Worm (Caenorhabditis elegans) whole organism, L3 larva: Measurements from ENCODE around the gene C14A4.13.

ENCODE experiments used
- R02D3.7 ChIP-seq: fragments of 150-350 bp; optimal IDR thresholded peaks from 2 replicates; lab custom pipeline; 2014; ENCODE audit warnings: missing biosample characterization, missing genetic modification characterization
- ZK546.5 ChIP-seq: sonication (generic microtip); optimal IDR thresholded peaks from 2 replicates; lab custom pipeline; 2017; ENCODE audit warnings: missing biosample characterization, missing genetic modification characterization
- aly-2 ChIP-seq: fragments of 150-350 bp; optimal IDR thresholded peaks from 2 replicates; lab custom pipeline; 2014; ENCODE audit warnings: missing biosample characterization, missing genetic modification characterization
- ama-1 ChIP-seq: fragments of 150-350 bp; optimal IDR thresholded peaks from 2 replicates; lab custom pipeline; 2018
- ceh-16 ChIP-seq: sonication (generic microtip); optimal IDR thresholded peaks from 2 replicates; lab custom pipeline; 2017; ENCODE audit warnings: missing biosample characterization, missing genetic modification characterization
- ceh-82 ChIP-seq: fragments of 150-350 bp; optimal IDR thresholded peaks from 2 replicates; lab custom pipeline; 2014; ENCODE audit warnings: missing biosample characterization, missing genetic modification characterization
- ceh-9 ChIP-seq: sonication (generic microtip); optimal IDR thresholded peaks from 2 replicates; lab custom pipeline; 2018; ENCODE audit warnings: missing biosample characterization, missing genetic modification characterization
- daf-12 ChIP-seq: fragments of 150-350 bp; optimal IDR thresholded peaks from 2 replicates; lab custom pipeline; 2014; ENCODE audit warnings: missing biosample characterization, missing genetic modification reagents, missing genetic modification characterization
- elt-1 ChIP-seq: fragments of 150-350 bp; optimal IDR thresholded peaks from 2 replicates; lab custom pipeline; 2014; ENCODE audit warnings: missing biosample characterization, missing genetic modification characterization
- elt-2 ChIP-seq: sonication (generic microtip); optimal IDR thresholded peaks from 2 replicates; lab custom pipeline; 2016; ENCODE audit warnings: missing genetic modification reagents, mild to moderate bottlenecking, missing genetic modification characterization, missing compliant biosample characterization
- elt-3 ChIP-seq, 3 experiments: fragments of 150-350 bp in 1 of 3; sonication (generic microtip) in 2 of 3; optimal IDR thresholded peaks; 2 replicates in 2 of 3; 4 replicates in 1 of 3; lab custom pipeline; 2014 to 2017; ENCODE audit warnings: missing biosample characterization in 3 of 3, missing genetic modification characterization in 3 of 3
- fkh-10 ChIP-seq: sonication (generic microtip); optimal IDR thresholded peaks from 2 replicates; lab custom pipeline; 2017; ENCODE audit warnings: missing biosample characterization, missing genetic modification reagents, missing genetic modification characterization
- jun-1 ChIP-seq: fragments of 150-350 bp; optimal IDR thresholded peaks from 2 replicates; lab custom pipeline; 2014; ENCODE audit warnings: missing biosample characterization, missing genetic modification reagents, missing genetic modification characterization
- lin-39 ChIP-seq: fragments of 150-350 bp; optimal IDR thresholded peaks from 2 replicates; lab custom pipeline; 2018; ENCODE audit warnings: missing biosample characterization, missing genetic modification reagents, missing genetic modification characterization
- mdl-1 ChIP-seq: fragments of 150-350 bp; optimal IDR thresholded peaks from 2 replicates; lab custom pipeline; 2014; ENCODE audit warnings: missing biosample characterization, missing genetic modification characterization
- mml-1 ChIP-seq: fragments of 150-350 bp; sonication (generic microtip); optimal IDR thresholded peaks from 3 replicates; lab custom pipeline; 2014; ENCODE audit warnings: missing biosample characterization, missing genetic modification characterization
- nfya-1 ChIP-seq: sonication (generic microtip); optimal IDR thresholded peaks from 2 replicates; lab custom pipeline; 2017; ENCODE audit warnings: missing genetic modification characterization, mild to moderate bottlenecking, missing compliant biosample characterization, antibody characterized with exemption, moderate library complexity; ENCODE audit not compliant: insufficient read depth
- nhr-11 ChIP-seq: fragments of 150-350 bp; optimal IDR thresholded peaks from 2 replicates; lab custom pipeline; 2014; ENCODE audit warnings: missing biosample characterization, missing genetic modification characterization
- nhr-23 ChIP-seq: fragments of 150-350 bp; optimal IDR thresholded peaks from 2 replicates; lab custom pipeline; 2014; ENCODE audit warnings: missing biosample characterization, missing genetic modification reagents, missing genetic modification characterization
- nhr-237 ChIP-seq: fragments of 150-350 bp; optimal IDR thresholded peaks from 2 replicates; lab custom pipeline; 2014; ENCODE audit warnings: missing biosample characterization, missing genetic modification characterization
- nhr-28 ChIP-seq: fragments of 150-350 bp; optimal IDR thresholded peaks from 2 replicates; lab custom pipeline; 2014; ENCODE audit warnings: missing biosample characterization, missing genetic modification characterization
- nhr-43 ChIP-seq: sonication (generic microtip); optimal IDR thresholded peaks from 2 replicates; lab custom pipeline; 2016; ENCODE audit warnings: mild to moderate bottlenecking, missing genetic modification characterization, missing compliant biosample characterization; ENCODE audit not compliant: poor library complexity, severe bottlenecking
- nhr-67 ChIP-seq: fragments of 150-350 bp; optimal IDR thresholded peaks from 2 replicates; lab custom pipeline; 2014; ENCODE audit warnings: missing biosample characterization, missing genetic modification characterization
- nhr-76 ChIP-seq: fragments of 150-350 bp; sonication (generic microtip); optimal IDR thresholded peaks from 5 replicates; lab custom pipeline; 2014; ENCODE audit warnings: missing biosample characterization, missing genetic modification characterization
- pha-4 ChIP-seq: fragments of 150-350 bp; optimal IDR thresholded peaks from 2 replicates; lab custom pipeline; 2014; ENCODE audit warnings: missing biosample characterization, missing genetic modification reagents, missing genetic modification characterization
- pqm-1 ChIP-seq: fragments of 150-350 bp; optimal IDR thresholded peaks from 2 replicates; lab custom pipeline; 2017; ENCODE audit warnings: missing biosample characterization, missing genetic modification characterization, inconsistent platforms
- sea-2 ChIP-seq: fragments of 150-350 bp; sonication (generic microtip); optimal IDR thresholded peaks from 4 replicates; lab custom pipeline; 2014; ENCODE audit warnings: missing biosample characterization, missing genetic modification reagents, missing genetic modification characterization
- skn-1 ChIP-seq: fragments of 150-350 bp; optimal IDR thresholded peaks from 2 replicates; lab custom pipeline; 2014; ENCODE audit warnings: missing biosample characterization, missing genetic modification characterization
- tbx-2 ChIP-seq: sonication (generic microtip); optimal IDR thresholded peaks from 2 replicates; lab custom pipeline; 2016; ENCODE audit warnings: mild to moderate bottlenecking, missing genetic modification characterization, missing compliant biosample characterization
- unc-39 ChIP-seq: sonication (generic microtip); optimal IDR thresholded peaks from 4 replicates; lab custom pipeline; 2017; ENCODE audit warnings: missing biosample characterization, missing genetic modification characterization
- unc-62 ChIP-seq: fragments of 150-350 bp; sonication (generic microtip); optimal IDR thresholded peaks from 4 replicates; lab custom pipeline; 2014; ENCODE audit warnings: missing biosample characterization, missing genetic modification reagents, missing genetic modification characterization
- ztf-11 ChIP-seq: fragments of 150-350 bp; optimal IDR thresholded peaks from 2 replicates; lab custom pipeline; 2014; ENCODE audit warnings: missing biosample characterization, missing genetic modification characterization

Gene C14A4.13

DNA sequence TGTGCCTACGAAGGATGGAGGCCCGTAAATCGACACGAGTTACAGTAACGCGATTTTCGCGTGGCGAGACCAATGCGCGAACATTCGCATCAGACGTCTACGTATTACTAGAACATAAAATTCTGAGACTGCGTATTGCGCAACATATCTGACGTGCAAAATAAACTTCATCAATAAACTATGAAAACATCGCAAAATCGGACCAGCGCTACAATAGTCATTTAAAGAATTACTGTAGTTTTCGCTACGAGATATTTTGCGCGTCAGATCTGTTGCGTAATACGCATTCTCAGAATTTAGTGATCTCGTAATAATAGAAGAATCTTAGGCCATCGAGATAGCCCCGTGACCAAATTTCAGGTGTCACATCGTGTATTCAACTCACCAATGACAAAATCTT, 23.9 kb upstream of the C14A4.13 start:
- no peak for TF ChIP-seq mml-1 (tag; lab: Kevin White, UChicago)
- TF ChIP-seq nfya-1 (tag; lab: Kevin White, UChicago), result no peak
- no peak for TF ChIP-seq ama-1 (lab: Kevin White, UChicago)
- TF ChIP-seq ztf-11 (tag; lab: Kevin White, UChicago), result no peak
- no peak for TF ChIP-seq ceh-9 (tag; lab: Kevin White, UChicago)
- no peak for TF ChIP-seq unc-62 (GFP tag; lab: Kevin White, UChicago)
- TF ChIP-seq nhr-67, result no peak
- no peak for TF ChIP-seq unc-39 (tag; lab: Kevin White, UChicago)
- no peak for TF ChIP-seq fkh-10 (GFP tag; lab: Kevin White, UChicago)
- TF ChIP-seq nhr-11, result no peak
- TF ChIP-seq nhr-23 (tag; lab: Kevin White, UChicago), result no peak
- no peak for TF ChIP-seq lin-39 (tag; lab: Kevin White, UChicago)
- TF ChIP-seq daf-12 (tag; lab: Kevin White, UChicago), result no peak

ce11 chrII:10594758-10595157, 23.5 kb upstream of the C14A4.13 start, which contains the start of gene C14A4.6:
Gene C14A4.6, minus strand, starts transcription at chrII:10594776.
- no peak for TF ChIP-seq lin-39 (tag; lab: Kevin White, UChicago)
- no peak for TF ChIP-seq skn-1 (tag; lab: Kevin White, UChicago)
- TF ChIP-seq ama-1 (lab: Kevin White, UChicago), result no peak
- no peak for TF ChIP-seq elt-1 (tag; lab: Kevin White, UChicago)
- TF ChIP-seq sea-2 (GFP tag; lab: Kevin White, UChicago), result no peak
- TF ChIP-seq nhr-67, result no peak
- TF ChIP-seq tbx-2 (tag; lab: Kevin White, UChicago), result no peak
- no peak for TF ChIP-seq jun-1 (tag; lab: Kevin White, UChicago)
- peak; percentile 70 for TF ChIP-seq pqm-1 (tag; lab: Kevin White, UChicago)
- peak; percentile 33 for TF ChIP-seq pha-4 (tag; lab: Kevin White, UChicago)
- no peak for TF ChIP-seq unc-62 (GFP tag; lab: Kevin White, UChicago)
- no peak for TF ChIP-seq ZK546.5 (tag; lab: Kevin White, UChicago)
- no peak for TF ChIP-seq R02D3.7 (tag; lab: Kevin White, UChicago)
- TF ChIP-seq ceh-82 (tag; lab: Kevin White, UChicago), result no peak
- no peak for TF ChIP-seq nhr-76
- TF ChIP-seq ceh-9 (tag; lab: Kevin White, UChicago), result no peak
- TF ChIP-seq nhr-28 (tag; lab: Kevin White, UChicago), result no peak
- no peak for TF ChIP-seq unc-39 (tag; lab: Kevin White, UChicago)
- no peak for TF ChIP-seq ztf-11 (tag; lab: Kevin White, UChicago)
- TF ChIP-seq ceh-16 (tag; lab: Kevin White, UChicago), result no peak
- TF ChIP-seq nhr-237 (tag; lab: Kevin White, UChicago), result no peak
- peak; percentile 92 for TF ChIP-seq elt-2 (tag; lab: Kevin White, UChicago)

ce11 chrII:10596462-10596861, 21.8 kb upstream of the C14A4.13 start, which contains the start of gene C14A4.7:
Gene C14A4.7, minus strand, starts transcription at chrII:10596562.
- peak; percentile 16 for TF ChIP-seq elt-2 (tag; lab: Kevin White, UChicago)
- TF ChIP-seq mdl-1 (tag; lab: Kevin White, UChicago), result no peak
- no peak for TF ChIP-seq pqm-1 (tag; lab: Kevin White, UChicago)
- no peak for TF ChIP-seq nhr-237 (tag; lab: Kevin White, UChicago)

DNA sequence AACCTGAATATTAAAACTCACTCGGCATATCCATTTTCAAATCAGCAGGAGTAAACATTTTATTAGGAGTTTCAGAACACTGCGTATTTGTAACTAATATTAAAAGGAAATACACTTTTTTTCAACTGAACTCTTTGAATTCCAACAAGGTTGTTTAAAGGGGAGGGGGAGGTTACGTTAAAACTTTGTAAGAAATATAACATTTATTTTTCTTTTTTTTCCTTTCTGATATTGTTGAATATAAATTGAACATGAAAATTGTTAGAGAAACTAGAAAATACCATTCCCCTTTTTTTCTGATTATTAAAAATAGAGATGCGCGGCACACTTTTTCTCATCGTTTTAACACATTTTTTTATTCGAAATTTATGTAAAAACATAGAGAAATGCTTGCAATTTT, 20.2 kb upstream of the C14A4.13 start, which contains the start of gene C14A4.8:
Gene C14A4.8, minus strand, starts transcription at position 101 of the 400 bp plus-strand sequence.
- TF ChIP-seq pha-4 (tag; lab: Kevin White, UChicago) (no peak), aly-2 (no peak), nhr-43 (tag; lab: Kevin White, UChicago) (no peak)
- TF ChIP-seq, all 47 proteins: peak for 0

DNA sequence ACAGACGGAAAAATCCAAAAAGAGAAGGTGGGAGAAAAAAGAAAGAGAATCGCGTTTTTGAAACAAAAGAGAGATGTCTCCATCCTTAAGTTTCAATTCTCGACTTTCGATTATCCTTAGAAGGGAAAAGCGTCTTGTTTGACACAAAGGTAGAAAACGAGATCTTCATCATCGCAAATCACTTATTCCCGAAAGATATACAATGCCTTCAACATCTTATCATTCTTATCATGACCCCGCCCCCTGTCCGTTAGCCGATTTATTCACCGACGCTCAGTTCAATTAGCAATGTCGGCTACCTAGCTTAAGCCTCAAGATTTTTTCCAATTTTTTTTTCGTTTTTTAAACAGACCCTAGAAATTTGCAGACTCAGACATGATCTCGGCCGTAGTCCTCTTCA, 19.3 kb upstream of the C14A4.13 start, which contains the start of gene C14A4.9:
Gene C14A4.9, plus strand, starts transcription at position 368 of the 400 bp plus-strand sequence.
- TF ChIP-seq aly-2, result no peak
- TF ChIP-seq nhr-23 (tag; lab: Kevin White, UChicago), result peak; percentile 17
- TF ChIP-seq elt-3 (tag; optimal IDR thresholded peaks at IDR 0.05; lab: Kevin White, UChicago), result peak; percentile 11 to 84 (median 62)
